Fruit fly (Drosophila melanogaster): ENCODE measurements around the gene sov.

sov gene

DNA sequence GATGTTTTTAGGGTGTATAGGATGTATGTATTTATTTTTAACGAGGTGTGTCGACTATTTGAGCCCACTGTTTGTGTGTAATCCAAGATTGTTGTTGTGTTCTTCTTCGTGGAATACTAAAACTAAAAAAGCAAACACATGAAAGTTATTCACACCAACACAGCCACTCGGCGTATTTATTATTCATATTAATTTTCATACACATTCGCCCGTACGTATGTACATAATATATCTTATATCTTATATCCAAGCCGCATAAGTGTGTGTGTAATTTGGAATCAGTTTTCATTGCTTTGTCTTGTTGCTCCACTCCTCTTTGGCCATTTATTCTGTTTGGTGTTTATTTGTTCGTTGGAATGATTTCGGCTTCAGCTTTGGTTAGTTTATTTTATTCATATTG lies 45.5 kb upstream of the sov start:
- no peak for TF ChIP-seq CG32121 (GFP tag; IDR thresholded peaks at IDR 0.05)
- TF ChIP-seq EcR (GFP tag; optimal IDR thresholded peaks at IDR 0.05): no peak
- no peak for TF ChIP-seq CG8301 (tag; optimal IDR thresholded peaks at IDR 0.05)
- TF ChIP-seq CG4496 (GFP tag; IDR thresholded peaks at IDR 0.05): no peak
- TF ChIP-seq CG9948 (tag; optimal IDR thresholded peaks at IDR 0.05): no peak
- no peak for TF ChIP-seq Ets98B (GFP tag; IDR thresholded peaks at IDR 0.05)
- no peak for TF ChIP-seq gl (tag; optimal IDR thresholded peaks at IDR 0.05)
- TF ChIP-seq CG34367 (tag; optimal IDR thresholded peaks at IDR 0.05): no peak
- TF ChIP-seq CG14655 (GFP tag; optimal IDR thresholded peaks at IDR 0.05): no peak
- TF ChIP-seq rn (GFP tag; IDR thresholded peaks at IDR 0.05): no peak
- no peak for TF ChIP-seq CG13204 (GFP tag; optimal IDR thresholded peaks at IDR 0.05)
- no peak for TF ChIP-seq Pif1B (GFP tag; optimal IDR thresholded peaks at IDR 0.05)
- TF ChIP-seq CG10348 (GFP tag; IDR thresholded peaks at IDR 0.05): no peak
- TF ChIP-seq Snoo (tag; optimal IDR thresholded peaks at IDR 0.05): no peak
- no peak for TF ChIP-seq CG8159 (tag; optimal IDR thresholded peaks at IDR 0.05)
- no peak for TF ChIP-seq CG15710 (tag; optimal IDR thresholded peaks at IDR 0.05)
- TF ChIP-seq fd96Ca (GFP tag; IDR thresholded peaks at IDR 0.05): no peak
- no peak for TF ChIP-seq Pif1A (GFP tag; optimal IDR thresholded peaks at IDR 0.05)
- no peak for TF ChIP-seq CG12605 (GFP tag; IDR thresholded peaks at IDR 0.05)
- no peak for TF ChIP-seq D1 (tag; optimal IDR thresholded peaks at IDR 0.05)

DNA sequence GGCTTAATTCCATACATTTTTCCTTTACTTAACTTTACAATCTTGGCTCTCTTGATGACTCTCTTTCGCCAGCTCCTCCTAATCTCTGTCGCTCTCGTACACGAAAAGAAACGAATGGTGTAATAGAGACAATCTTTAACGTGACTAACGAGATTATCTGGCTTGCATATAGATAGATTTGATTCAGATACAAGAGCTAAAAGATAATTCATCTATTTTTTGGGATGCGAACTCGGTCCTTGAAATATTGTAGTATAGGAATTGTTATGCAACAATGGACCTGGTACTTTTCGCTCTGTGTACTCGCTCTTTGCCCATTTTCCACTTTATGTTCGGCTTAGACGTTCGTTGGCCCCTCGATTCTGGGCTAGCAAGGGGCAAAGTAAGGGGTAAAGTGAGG lies 44.8 kb upstream of the sov start:
- TF ChIP-seq EcR (GFP tag; optimal IDR thresholded peaks at IDR 0.05) (peak; percentile 84), CG8159 (tag; optimal IDR thresholded peaks at IDR 0.05) (peak; percentile 76), fd96Ca (GFP tag; IDR thresholded peaks at IDR 0.05) (peak; percentile 94), CG32121 (GFP tag; IDR thresholded peaks at IDR 0.05) (peak; percentile 94), D1 (tag; optimal IDR thresholded peaks at IDR 0.05) (peak; percentile 32), Snoo (tag; optimal IDR thresholded peaks at IDR 0.05) (peak; percentile 56), CG4496 (GFP tag; IDR thresholded peaks at IDR 0.05) (peak; percentile 93), CG13204 (GFP tag; optimal IDR thresholded peaks at IDR 0.05) (no peak), CG15710 (tag; optimal IDR thresholded peaks at IDR 0.05) (peak; percentile 69), Ets98B (GFP tag; IDR thresholded peaks at IDR 0.05) (peak; percentile 92), gl (tag; optimal IDR thresholded peaks at IDR 0.05) (peak; percentile 62), CG17806 (tag; optimal IDR thresholded peaks at IDR 0.05) (peak; percentile 83), CG34367 (tag; optimal IDR thresholded peaks at IDR 0.05) (peak; percentile 64), CG9948 (tag; optimal IDR thresholded peaks at IDR 0.05) (peak; percentile 81), Pif1B (GFP tag; optimal IDR thresholded peaks at IDR 0.05) (peak; percentile 87), CG10348 (GFP tag; IDR thresholded peaks at IDR 0.05) (0 out of 2 replicates have a peak, but pooled peaks have one; percentile 23), CG8301 (tag; optimal IDR thresholded peaks at IDR 0.05) (peak; percentile 94), Pif1A (GFP tag; optimal IDR thresholded peaks at IDR 0.05) (peak; percentile 88), rn (GFP tag; IDR thresholded peaks at IDR 0.05) (peak; percentile 57; the same call in 1 of the 2 replicates), CG14655 (GFP tag; optimal IDR thresholded peaks at IDR 0.05) (peak; percentile 94), CG12605 (GFP tag; IDR thresholded peaks at IDR 0.05) (peak; percentile 86)

DNA sequence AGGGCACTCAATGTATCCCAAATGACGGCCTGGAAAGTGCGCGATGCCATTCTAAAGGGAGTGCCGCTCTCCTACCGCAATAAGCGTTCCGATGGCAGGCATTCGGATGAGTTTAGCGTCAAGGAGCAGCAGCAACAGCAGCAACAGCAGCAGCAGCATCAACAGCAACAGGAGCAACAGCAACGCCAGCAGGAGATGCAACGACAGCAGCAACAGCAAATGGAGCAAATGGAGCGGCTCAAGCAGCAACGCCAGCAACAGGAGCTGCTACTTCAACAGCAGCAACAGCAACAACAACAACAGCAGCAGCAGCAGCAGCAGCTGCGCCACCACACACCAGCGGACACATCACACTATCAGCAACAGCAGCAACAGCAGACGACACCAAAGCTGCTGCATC lies 40.0 kb upstream of the sov start:
- no peak for TF ChIP-seq CG4496 (GFP tag; IDR thresholded peaks at IDR 0.05)
- TF ChIP-seq EcR (GFP tag; optimal IDR thresholded peaks at IDR 0.05): no peak
- TF ChIP-seq Pif1B (GFP tag; optimal IDR thresholded peaks at IDR 0.05): no peak
- no peak for TF ChIP-seq CG15710 (tag; optimal IDR thresholded peaks at IDR 0.05)
- no peak for TF ChIP-seq gl (tag; optimal IDR thresholded peaks at IDR 0.05)
- no peak for TF ChIP-seq fd96Ca (GFP tag; IDR thresholded peaks at IDR 0.05)

DNA sequence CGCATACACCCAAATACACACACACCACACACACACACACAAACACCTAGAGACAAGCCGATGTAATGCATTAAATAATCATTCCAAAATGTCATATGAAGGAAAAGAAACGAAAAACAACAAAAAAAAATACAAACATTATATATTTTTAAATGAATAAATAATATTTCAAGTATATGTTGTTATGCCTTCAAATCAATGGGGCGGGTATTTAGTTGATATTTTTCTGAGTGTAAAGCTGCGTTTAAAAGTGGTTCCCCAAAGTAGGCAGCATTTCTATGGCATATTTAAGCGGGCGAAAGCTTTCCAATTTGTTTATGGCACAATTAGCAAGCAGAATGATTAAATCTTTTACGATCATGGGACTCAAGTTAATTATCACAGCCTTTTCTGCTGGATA lies 36.9 kb upstream of the sov start:
- TF ChIP-seq CG17806 (tag; optimal IDR thresholded peaks at IDR 0.05) (peak; percentile 25), D1 (tag; optimal IDR thresholded peaks at IDR 0.05) (peak; percentile 7), CG8301 (tag; optimal IDR thresholded peaks at IDR 0.05) (peak; percentile 14), CG12605 (GFP tag; IDR thresholded peaks at IDR 0.05) (no peak), CG9948 (tag; optimal IDR thresholded peaks at IDR 0.05) (peak; percentile 1), EcR (GFP tag; optimal IDR thresholded peaks at IDR 0.05) (no peak), CG32121 (GFP tag; IDR thresholded peaks at IDR 0.05) (peak; percentile 49; the same call in 1 of the 2 replicates), rn (GFP tag; IDR thresholded peaks at IDR 0.05) (no peak), CG15710 (tag; optimal IDR thresholded peaks at IDR 0.05) (no peak), CG10348 (GFP tag; IDR thresholded peaks at IDR 0.05) (no peak), Ets98B (GFP tag; IDR thresholded peaks at IDR 0.05) (peak; percentile 37), CG13204 (GFP tag; optimal IDR thresholded peaks at IDR 0.05) (no peak), Pif1A (GFP tag; optimal IDR thresholded peaks at IDR 0.05) (no peak), Pif1B (GFP tag; optimal IDR thresholded peaks at IDR 0.05) (no peak), CG34367 (tag; optimal IDR thresholded peaks at IDR 0.05) (no peak), CG4496 (GFP tag; IDR thresholded peaks at IDR 0.05) (peak; percentile 48; the same call in 2 of the 3 replicates), CG8159 (tag; optimal IDR thresholded peaks at IDR 0.05) (no peak), CG14655 (GFP tag; optimal IDR thresholded peaks at IDR 0.05) (no peak), gl (tag; optimal IDR thresholded peaks at IDR 0.05) (no peak), Snoo (tag; optimal IDR thresholded peaks at IDR 0.05) (no peak), fd96Ca (GFP tag; IDR thresholded peaks at IDR 0.05) (no peak)

DNA sequence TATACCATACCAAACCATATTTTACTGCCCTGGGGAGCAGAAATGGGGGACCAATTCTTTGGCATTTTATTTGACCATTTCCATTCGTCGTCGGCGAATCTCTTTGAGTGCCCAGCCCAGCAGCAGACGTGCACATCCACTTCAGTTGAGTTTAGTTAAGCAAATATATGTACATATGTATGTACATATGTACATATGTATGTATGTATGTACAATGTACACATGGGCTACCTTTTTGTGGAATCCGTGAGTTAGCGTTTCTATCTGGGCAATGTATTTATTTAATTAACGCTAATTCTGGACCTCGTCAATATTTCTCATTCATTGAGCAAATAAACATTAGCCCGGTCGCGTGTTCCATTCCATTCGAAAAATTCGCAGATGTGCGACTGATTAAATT lies 36.2 kb upstream of the sov start:
- no peak for TF ChIP-seq CG9948 (tag; optimal IDR thresholded peaks at IDR 0.05)
- TF ChIP-seq CG14655 (GFP tag; optimal IDR thresholded peaks at IDR 0.05): no peak
- TF ChIP-seq Pif1A (GFP tag; optimal IDR thresholded peaks at IDR 0.05): no peak
- no peak for TF ChIP-seq CG15710 (tag; optimal IDR thresholded peaks at IDR 0.05)
- no peak for TF ChIP-seq CG12605 (GFP tag; IDR thresholded peaks at IDR 0.05)
- TF ChIP-seq CG17806 (tag; optimal IDR thresholded peaks at IDR 0.05): no peak
- TF ChIP-seq Snoo (tag; optimal IDR thresholded peaks at IDR 0.05): no peak
- no peak for TF ChIP-seq CG8159 (tag; optimal IDR thresholded peaks at IDR 0.05)
- no peak for TF ChIP-seq Pif1B (GFP tag; optimal IDR thresholded peaks at IDR 0.05)
- no peak for TF ChIP-seq gl (tag; optimal IDR thresholded peaks at IDR 0.05)
- no peak for TF ChIP-seq EcR (GFP tag; optimal IDR thresholded peaks at IDR 0.05)

DNA sequence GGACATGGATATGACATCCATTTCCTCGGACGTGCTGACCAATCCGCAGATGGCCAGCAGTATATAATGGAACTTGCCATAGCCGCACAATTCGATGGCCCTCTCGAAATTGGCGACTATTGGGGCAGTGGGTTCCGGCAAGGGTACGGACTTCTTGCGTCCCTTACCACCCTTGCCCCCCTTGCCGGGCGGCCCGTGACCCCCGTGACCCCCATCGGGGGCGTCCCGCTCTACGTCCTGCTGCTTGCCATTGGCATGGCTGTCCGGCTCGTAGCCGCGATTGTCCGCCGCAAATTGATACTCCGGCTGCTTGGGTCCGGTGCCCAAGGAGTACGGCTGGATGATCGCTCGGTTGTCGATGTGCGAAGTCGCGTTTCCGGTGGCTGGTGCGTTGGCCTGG lies 32.5 kb upstream of the sov start:
- TF ChIP-seq CG34367 (tag; optimal IDR thresholded peaks at IDR 0.05): no peak
- TF ChIP-seq CG8301 (tag; optimal IDR thresholded peaks at IDR 0.05): no peak
- TF ChIP-seq Pif1A (GFP tag; optimal IDR thresholded peaks at IDR 0.05): no peak
- no peak for TF ChIP-seq CG17806 (tag; optimal IDR thresholded peaks at IDR 0.05)
- TF ChIP-seq Pif1B (GFP tag; optimal IDR thresholded peaks at IDR 0.05): no peak
- TF ChIP-seq CG4496 (GFP tag; IDR thresholded peaks at IDR 0.05): no peak
- no peak for TF ChIP-seq CG9948 (tag; optimal IDR thresholded peaks at IDR 0.05)
- TF ChIP-seq CG10348 (GFP tag; IDR thresholded peaks at IDR 0.05): no peak
- TF ChIP-seq CG13204 (GFP tag; optimal IDR thresholded peaks at IDR 0.05): no peak
- TF ChIP-seq CG15710 (tag; optimal IDR thresholded peaks at IDR 0.05): no peak
- no peak for TF ChIP-seq Snoo (tag; optimal IDR thresholded peaks at IDR 0.05)
- TF ChIP-seq Ets98B (GFP tag; IDR thresholded peaks at IDR 0.05): no peak
- no peak for TF ChIP-seq gl (tag; optimal IDR thresholded peaks at IDR 0.05)
- no peak for TF ChIP-seq CG12605 (GFP tag; IDR thresholded peaks at IDR 0.05)
- TF ChIP-seq D1 (tag; optimal IDR thresholded peaks at IDR 0.05): no peak
- no peak for TF ChIP-seq CG14655 (GFP tag; optimal IDR thresholded peaks at IDR 0.05)
- no peak for TF ChIP-seq rn (GFP tag; IDR thresholded peaks at IDR 0.05)
- TF ChIP-seq CG8159 (tag; optimal IDR thresholded peaks at IDR 0.05): no peak
- TF ChIP-seq CG32121 (GFP tag; IDR thresholded peaks at IDR 0.05): no peak

All from whole organism, pupa.